Fruit fly (Drosophila melanogaster) whole organism, pupa: ENCODE results near the gene Dpy-30L2.

ENCODE experiments used
- CG15710 ChIP-seq: fragments of 200-800 bp; sonication (Bioruptor generic); optimal IDR thresholded peaks from 2 replicates; lab custom pipeline; 2018; ENCODE audit warnings: missing biosample characterization, mild to moderate bottlenecking, missing genetic modification characterization, moderate library complexity
- CG32121 ChIP-seq: fragments of 200-800 bp; sonication (Bioruptor generic); IDR thresholded peaks from 2 replicates; pipeline ENCODE4 v1.3.6; 2022; ENCODE audit warnings: missing biosample characterization, missing genetic modification characterization
- CG34367 ChIP-seq: fragments of 200-800 bp; sonication (Bioruptor generic); optimal IDR thresholded peaks from 2 replicates; lab custom pipeline; 2018; ENCODE audit warnings: missing biosample characterization, mild to moderate bottlenecking, missing genetic modification characterization
- CG4496 ChIP-seq: fragments of 200-800 bp; sonication (Bioruptor generic); IDR thresholded peaks from 3 replicates; pipeline ENCODE4 v1.3.6; 2022; ENCODE audit warnings: missing biosample characterization, missing genetic modification characterization
- CG8159 ChIP-seq: fragments of 200-800 bp; sonication (Bioruptor generic); optimal IDR thresholded peaks from 3 replicates; lab custom pipeline; 2018; ENCODE audit warnings: missing biosample characterization, mild to moderate bottlenecking, missing genetic modification characterization, moderate library complexity
- CG8301 ChIP-seq: fragments of 200-800 bp; sonication (Bioruptor generic); optimal IDR thresholded peaks from 2 replicates; lab custom pipeline; 2018; ENCODE audit warnings: missing biosample characterization, mild to moderate bottlenecking, missing genetic modification characterization
- CG9948 ChIP-seq: fragments of 200-800 bp; sonication (Bioruptor generic); optimal IDR thresholded peaks from 2 replicates; lab custom pipeline; 2018; ENCODE audit warnings: missing biosample characterization, mild to moderate bottlenecking, missing genetic modification characterization, moderate library complexity
- D1 ChIP-seq: fragments of 200-800 bp; sonication (Bioruptor generic); optimal IDR thresholded peaks from 2 replicates; lab custom pipeline; 2018; ENCODE audit warnings: missing biosample characterization, mild to moderate bottlenecking, missing genetic modification characterization, moderate library complexity
- EcR ChIP-seq: fragments of 200-800 bp; sonication (Bioruptor generic); optimal IDR thresholded peaks from 3 replicates; lab custom pipeline; 2019; ENCODE audit warnings: missing biosample characterization, missing genetic modification characterization, mild to moderate bottlenecking, moderate library complexity, missing genetic modification reagents
- Pif1A ChIP-seq: fragments of 200-800 bp; sonication (Bioruptor generic); optimal IDR thresholded peaks from 3 replicates; lab custom pipeline; 2016; ENCODE audit warnings: missing biosample characterization, missing genetic modification characterization
- Snoo ChIP-seq: fragments of 200-800 bp; sonication (Bioruptor generic); optimal IDR thresholded peaks from 3 replicates; lab custom pipeline; 2017; ENCODE audit warnings: missing biosample characterization, mild to moderate bottlenecking, missing genetic modification characterization, inconsistent platforms
- gl ChIP-seq: fragments of 200-800 bp; sonication (Bioruptor generic); optimal IDR thresholded peaks from 2 replicates; lab custom pipeline; 2018; ENCODE audit warnings: missing biosample characterization, mild to moderate bottlenecking, missing genetic modification characterization
- rn ChIP-seq: fragments of 200-800 bp; sonication (Bioruptor generic); IDR thresholded peaks from 2 replicates; pipeline ENCODE4 v1.3.6; 2022; ENCODE audit warnings: missing biosample characterization, missing genetic modification characterization

DNA sequence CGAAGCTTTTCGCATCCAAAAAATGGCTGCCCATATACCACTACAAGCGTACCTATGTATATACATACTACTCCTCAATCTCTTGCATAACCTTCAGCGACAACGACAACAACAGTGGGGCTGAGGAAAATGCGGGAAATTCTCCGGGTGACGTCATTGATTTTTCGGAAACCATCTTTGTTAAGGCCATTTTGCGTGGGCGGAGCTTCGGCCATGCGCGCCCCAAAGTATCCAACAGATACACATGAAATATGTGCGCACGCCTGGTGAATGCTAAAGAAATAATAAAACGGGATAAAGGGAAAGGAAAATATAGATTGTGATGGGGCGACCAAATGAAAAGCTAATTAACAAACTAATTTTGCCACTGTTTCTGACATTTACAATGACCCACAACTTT lies 38.3 kb upstream of the Dpy-30L2 start:
- TF ChIP-seq CG4496 (GFP tag; lab: Robert Waterston, UW) (no peak), CG9948 (tag; lab: Kevin White, UChicago) (no peak), EcR (GFP tag; lab: Kevin White, UChicago) (no peak), CG32121 (GFP tag; lab: Robert Waterston, UW) (no peak), gl (tag; lab: Kevin White, UChicago) (no peak), Pif1A (no peak), D1 (tag; lab: Kevin White, UChicago) (no peak), CG8159 (tag; lab: Kevin White, UChicago) (no peak), rn (GFP tag; lab: Robert Waterston, UW) (no peak), CG34367 (tag; lab: Kevin White, UChicago) (no peak), CG15710 (tag; lab: Kevin White, UChicago) (no peak), Snoo (tag; lab: Kevin White, UChicago) (no peak), CG8301 (tag; lab: Kevin White, UChicago) (no peak)
